Worm (Caenorhabditis elegans): ENCODE data around the gene srh-252.

The srh-252 gene

ce11 chrV:17217690-17218089 lies 5.5 kb downstream of the srh-252 start, which contains the start of gene srbc-62:
Gene srbc-62 (plus strand): TSS chrV:17217990.
- TF ChIP-seq snpc-4 (tag; optimal IDR thresholded peaks at IDR 0.05) (no peak), lin-15B (tag; optimal IDR thresholded peaks at IDR 0.05) (no peak), eor-1 (tag; optimal IDR thresholded peaks at IDR 0.05) (no peak)

- TF ChIP-seq nhr-11 (tag; optimal IDR thresholded peaks at IDR 0.05) (no peak), zag-1 (tag; optimal IDR thresholded peaks at IDR 0.05) (no peak), elt-2 (tag; optimal IDR thresholded peaks at IDR 0.05) (no peak), ZK546.5 (tag; optimal IDR thresholded peaks at IDR 0.05) (no peak)
Measured at ce11 chrV:17215602-17216001, 7.6 kb downstream of the srh-252 start.

ce11 chrV:17212743-17213142 lies 10.5 kb downstream of the srh-252 start, which contains the start of gene srh-113:
Gene srh-113 (plus strand): TSS chrV:17213043.
- no peak for TF ChIP-seq fkh-10 (GFP tag; optimal IDR thresholded peaks at IDR 0.05)
- no peak for TF ChIP-seq hmg-11 (tag; optimal IDR thresholded peaks at IDR 0.05)
- no peak for TF ChIP-seq mdl-1 (tag; optimal IDR thresholded peaks at IDR 0.05)
- no peak for TF ChIP-seq nhr-12 (tag; optimal IDR thresholded peaks at IDR 0.05)
- no peak for TF ChIP-seq fos-1 (tag; optimal IDR thresholded peaks at IDR 0.05)
- no peak for TF ChIP-seq nhr-67 (tag; optimal IDR thresholded peaks at IDR 0.05)
- TF ChIP-seq elt-1 (tag; optimal IDR thresholded peaks at IDR 0.05), result no peak
- TF ChIP-seq jun-1 (tag; optimal IDR thresholded peaks at IDR 0.05), result no peak
- TF ChIP-seq ceh-16 (tag; optimal IDR thresholded peaks at IDR 0.05), result no peak

- TF ChIP-seq ztf-4 (tag; optimal IDR thresholded peaks at IDR 0.05), result no peak
- TF ChIP-seq unc-39 (tag; optimal IDR thresholded peaks at IDR 0.05), result no peak
- no peak for TF ChIP-seq nhr-11 (tag; optimal IDR thresholded peaks at IDR 0.05)
- TF ChIP-seq elt-3 (tag; optimal IDR thresholded peaks at IDR 0.05), result no peak
- TF ChIP-seq R02D3.7 (tag; optimal IDR thresholded peaks at IDR 0.05), result no peak
- no peak for TF ChIP-seq pqm-1 (tag; optimal IDR thresholded peaks at IDR 0.05)
- TF ChIP-seq mdl-1 (tag; optimal IDR thresholded peaks at IDR 0.05), result no peak
- TF ChIP-seq nhr-25 (tag; optimal IDR thresholded peaks at IDR 0.05), result no peak
- TF ChIP-seq sea-2 (GFP tag; optimal IDR thresholded peaks at IDR 0.05), result no peak
- no peak for TF ChIP-seq ceh-28 (tag; optimal IDR thresholded peaks at IDR 0.05)
Measured at ce11 chrV:17211989-17212731, 11.0 kb downstream of the srh-252 start, which contains the start of gene srh-236. Gene srh-236 (minus strand): TSS chrV:17212039.

- TF ChIP-seq eor-1 (tag; optimal IDR thresholded peaks at IDR 0.05) (no peak), fkh-2 (tag; optimal IDR thresholded peaks at IDR 0.05) (no peak), daf-12 (tag; optimal IDR thresholded peaks at IDR 0.05) (no peak), skn-1 (tag; optimal IDR thresholded peaks at IDR 0.05) (no peak), egl-5 (tag; optimal IDR thresholded peaks at IDR 0.05) (no peak), ZK546.5 (tag; optimal IDR thresholded peaks at IDR 0.05) (no peak), hmg-11 (tag; optimal IDR thresholded peaks at IDR 0.05) (no peak), tbx-2 (tag; optimal IDR thresholded peaks at IDR 0.05) (no peak), egl-27 (tag; optimal IDR thresholded peaks at IDR 0.05) (no peak), unc-62 (GFP tag; optimal IDR thresholded peaks at IDR 0.05) (no peak), ceh-16 (tag; optimal IDR thresholded peaks at IDR 0.05) (no peak), ztf-4 (tag; optimal IDR thresholded peaks at IDR 0.05) (no peak), R02D3.7 (tag; optimal IDR thresholded peaks at IDR 0.05) (no peak), nhr-23 (tag; optimal IDR thresholded peaks at IDR 0.05) (no peak)
Measured at ce11 chrV:17208045-17208444, 15.2 kb downstream of the srh-252 start, which contains the start of gene Y68A4A.13. Gene Y68A4A.13 (minus strand): TSS chrV:17208145.

- no peak for TF ChIP-seq zag-1 (tag; optimal IDR thresholded peaks at IDR 0.05)
- no peak for TF ChIP-seq ZK546.5 (tag; optimal IDR thresholded peaks at IDR 0.05)
- no peak for TF ChIP-seq mml-1 (tag; optimal IDR thresholded peaks at IDR 0.05)
- TF ChIP-seq ztf-11 (tag; optimal IDR thresholded peaks at IDR 0.05), result no peak
- no peak for TF ChIP-seq ztf-4 (tag; optimal IDR thresholded peaks at IDR 0.05)
- TF ChIP-seq nfya-1 (tag; optimal IDR thresholded peaks at IDR 0.05; ENCODE audit: insufficient read depth), result no peak
- no peak for TF ChIP-seq nhr-237 (tag; optimal IDR thresholded peaks at IDR 0.05)
- TF ChIP-seq egl-5 (tag; optimal IDR thresholded peaks at IDR 0.05), result no peak
- TF ChIP-seq nhr-25 (tag; optimal IDR thresholded peaks at IDR 0.05), result no peak
- no peak for TF ChIP-seq nhr-23 (tag; optimal IDR thresholded peaks at IDR 0.05)
- TF ChIP-seq elt-3 (tag; optimal IDR thresholded peaks at IDR 0.05), result no peak
- no peak for TF ChIP-seq ceh-28 (tag; optimal IDR thresholded peaks at IDR 0.05)
- no peak for TF ChIP-seq snpc-4 (tag; optimal IDR thresholded peaks at IDR 0.05)
- no peak for TF ChIP-seq R02D3.7 (tag; optimal IDR thresholded peaks at IDR 0.05)
- TF ChIP-seq ceh-82 (tag; optimal IDR thresholded peaks at IDR 0.05), result no peak
- TF ChIP-seq hmg-11 (tag; optimal IDR thresholded peaks at IDR 0.05), result no peak
- no peak for TF ChIP-seq pha-4 (tag; optimal IDR thresholded peaks at IDR 0.05)
- no peak for TF ChIP-seq sea-2 (GFP tag; optimal IDR thresholded peaks at IDR 0.05)
Measured at ce11 chrV:17206469-17206868, 16.7 kb downstream of the srh-252 start.
